Worm (Caenorhabditis elegans) whole organism, L4/young adult: ENCODE results near the gene F15G9.1.

Experiments used
- W03F9.2 ChIP-seq: fragments of 150-350 bp; optimal IDR thresholded peaks from 2 replicates; lab custom pipeline; 2014; ENCODE audit warnings: missing biosample characterization, missing genetic modification characterization
- him-1 ChIP-seq: sonication (generic microtip); optimal IDR thresholded peaks from 2 replicates; lab custom pipeline; 2016; ENCODE audit warnings: missing genotype, missing genetic modification reagents, missing genetic modification characterization, missing compliant biosample characterization

- TF ChIP-seq him-1 (tag; lab: Kevin White, UChicago) (no peak), W03F9.2 (tag; lab: Kevin White, UChicago) (no peak)
Measured at ce11 chrX:9719070-9719469, 12.9 kb downstream of the F15G9.1 start.
